Worm (Caenorhabditis elegans) whole organism, late embryonic: ENCODE measurements around the gene Y38E10A.28.

Experiments
- C38D4.7 ChIP-seq: fragments of 200-800 bp; sonication (Bioruptor generic); optimal IDR thresholded peaks from 2 replicates; lab custom pipeline; 2018; ENCODE audit warnings: mild to moderate bottlenecking, missing genetic modification characterization, moderate library complexity, missing compliant biosample characterization
- F13H6.1 ChIP-seq: sonication (generic microtip); optimal IDR thresholded peaks from 2 replicates; lab custom pipeline; 2016; ENCODE audit warnings: missing genetic modification characterization, missing compliant biosample characterization
- K09A11.1 ChIP-seq: sonication (generic microtip); optimal IDR thresholded peaks from 2 replicates; lab custom pipeline; 2017; ENCODE audit warnings: antibody characterized with exemption, mild to moderate bottlenecking, missing genetic modification characterization, missing compliant biosample characterization; ENCODE audit not compliant: insufficient read depth
- T23F11.4 ChIP-seq: fragments of 200-800 bp; sonication (Bioruptor generic); optimal IDR thresholded peaks from 2 replicates; lab custom pipeline; 2018; ENCODE audit warnings: mild to moderate bottlenecking, missing genetic modification characterization, missing compliant biosample characterization
- Y22D7AL.16 ChIP-seq: sonication (generic microtip); optimal IDR thresholded peaks from 2 replicates; lab custom pipeline; 2016; ENCODE audit warnings: missing genetic modification characterization, missing compliant biosample characterization
- ceh-14 ChIP-seq: sonication (generic microtip); optimal IDR thresholded peaks from 2 replicates; lab custom pipeline; 2016; ENCODE audit warnings: missing genotype, missing genetic modification characterization, missing compliant biosample characterization
- ceh-18 ChIP-seq: sonication (generic microtip); optimal IDR thresholded peaks from 2 replicates; lab custom pipeline; 2016; ENCODE audit warnings: missing genetic modification characterization, missing compliant biosample characterization
- ceh-24 ChIP-seq: sonication (generic microtip); optimal IDR thresholded peaks from 2 replicates; lab custom pipeline; 2016; ENCODE audit warnings: mild to moderate bottlenecking, missing genetic modification characterization, missing compliant biosample characterization
- ceh-30 ChIP-seq: fragments of 150-350 bp; optimal IDR thresholded peaks from 2 replicates; lab custom pipeline; 2014; ENCODE audit warnings: missing biosample characterization, missing genetic modification characterization
- ceh-31 ChIP-seq: sonication (generic microtip); optimal IDR thresholded peaks from 2 replicates; lab custom pipeline; 2016; ENCODE audit warnings: missing genetic modification characterization, missing compliant biosample characterization
- ceh-34 ChIP-seq: sonication (generic microtip); optimal IDR thresholded peaks from 2 replicates; lab custom pipeline; 2016; ENCODE audit warnings: mild to moderate bottlenecking, missing genetic modification characterization, missing compliant biosample characterization
- ceh-48 ChIP-seq: sonication (generic microtip); optimal IDR thresholded peaks from 2 replicates; lab custom pipeline; 2016; ENCODE audit warnings: missing genetic modification characterization, inconsistent platforms, missing compliant biosample characterization
- ceh-6 ChIP-seq: fragments of 200-800 bp; sonication (Bioruptor generic); optimal IDR thresholded peaks from 2 replicates; lab custom pipeline; 2018; ENCODE audit warnings: mild to moderate bottlenecking, missing genetic modification characterization, missing compliant biosample characterization
- che-1 ChIP-seq: sonication (generic microtip); optimal IDR thresholded peaks from 2 replicates; lab custom pipeline; 2016; ENCODE audit warnings: mild to moderate bottlenecking, missing genetic modification characterization, missing compliant biosample characterization
- elt-4 ChIP-seq: sonication (generic microtip); optimal IDR thresholded peaks from 2 replicates; lab custom pipeline; 2016; ENCODE audit warnings: missing genetic modification characterization, missing compliant biosample characterization
- ets-4 ChIP-seq: sonication (generic microtip); optimal IDR thresholded peaks from 2 replicates; lab custom pipeline; 2016; ENCODE audit warnings: missing genetic modification characterization, missing compliant biosample characterization
- eyg-1 ChIP-seq: sonication (generic microtip); optimal IDR thresholded peaks from 2 replicates; lab custom pipeline; 2016; ENCODE audit warnings: missing genotype, missing genetic modification characterization, missing compliant biosample characterization
- fkh-10 ChIP-seq: fragments of 150-350 bp; optimal IDR thresholded peaks from 2 replicates; lab custom pipeline; 2014; ENCODE audit warnings: missing biosample characterization, missing genetic modification reagents, missing genetic modification characterization
- gmeb-2 ChIP-seq: sonication (generic microtip); optimal IDR thresholded peaks from 2 replicates; lab custom pipeline; 2016; ENCODE audit warnings: missing genetic modification characterization, inconsistent platforms, missing compliant biosample characterization
- hlh-15 ChIP-seq: sonication (generic microtip); optimal IDR thresholded peaks from 2 replicates; lab custom pipeline; 2016; ENCODE audit warnings: missing genetic modification characterization, missing compliant biosample characterization
- mec-3 ChIP-seq: sonication (generic microtip); optimal IDR thresholded peaks from 2 replicates; lab custom pipeline; 2016; ENCODE audit warnings: borderline replicate concordance, missing genetic modification characterization, missing compliant biosample characterization
- nfya-1 ChIP-seq: sonication (generic microtip); optimal IDR thresholded peaks from 2 replicates; lab custom pipeline; 2017; ENCODE audit warnings: missing genetic modification characterization, mild to moderate bottlenecking, missing compliant biosample characterization, antibody characterized with exemption, moderate library complexity
- nhr-11 ChIP-seq: fragments of 150-350 bp; optimal IDR thresholded peaks from 2 replicates; lab custom pipeline; 2014; ENCODE audit warnings: missing biosample characterization, missing genetic modification characterization
- nhr-232 ChIP-seq: sonication (generic microtip); optimal IDR thresholded peaks from 2 replicates; lab custom pipeline; 2016; ENCODE audit warnings: missing genetic modification characterization, missing compliant biosample characterization
- npax-4 ChIP-seq: sonication (generic microtip); optimal IDR thresholded peaks from 2 replicates; lab custom pipeline; 2016; ENCODE audit warnings: missing genetic modification characterization, missing compliant biosample characterization
- odd-2 ChIP-seq: sonication (generic microtip); optimal IDR thresholded peaks from 2 replicates; lab custom pipeline; 2017; ENCODE audit warnings: antibody characterized with exemption, mild to moderate bottlenecking, missing genetic modification characterization, missing compliant biosample characterization
- pros-1 ChIP-seq: fragments of 150-350 bp; optimal IDR thresholded peaks from 2 replicates; lab custom pipeline; 2014; ENCODE audit warnings: missing biosample characterization, missing genetic modification reagents, missing genetic modification characterization
- rnt-1 ChIP-seq: sonication (generic microtip); optimal IDR thresholded peaks from 2 replicates; lab custom pipeline; 2016; ENCODE audit warnings: missing genetic modification characterization, missing compliant biosample characterization
- sdc-2 ChIP-seq: sonication (generic microtip); optimal IDR thresholded peaks from 2 replicates; lab custom pipeline; 2016; ENCODE audit warnings: missing genotype, missing genetic modification characterization, missing compliant biosample characterization
- sox-4 ChIP-seq: sonication (generic microtip); optimal IDR thresholded peaks from 2 replicates; lab custom pipeline; 2017; ENCODE audit warnings: mild to moderate bottlenecking, missing genetic modification characterization, inconsistent platforms, missing compliant biosample characterization
- syd-9 ChIP-seq: sonication (generic microtip); optimal IDR thresholded peaks from 2 replicates; lab custom pipeline; 2016; ENCODE audit warnings: mild to moderate bottlenecking, missing genetic modification characterization, moderate library complexity, missing compliant biosample characterization
- tbx-2 ChIP-seq: sonication (generic microtip); optimal IDR thresholded peaks from 2 replicates; lab custom pipeline; 2016; ENCODE audit warnings: missing genetic modification characterization, missing compliant biosample characterization
- ttx-3 ChIP-seq: sonication (generic microtip); optimal IDR thresholded peaks from 2 replicates; lab custom pipeline; 2016; ENCODE audit warnings: missing genetic modification reagents, missing genetic modification characterization, missing compliant biosample characterization
- unc-55 ChIP-seq: sonication (generic microtip); optimal IDR thresholded peaks from 2 replicates; lab custom pipeline; 2017; ENCODE audit warnings: missing biosample characterization, missing genetic modification reagents, missing genetic modification characterization
- ztf-16 ChIP-seq: sonication (generic microtip); optimal IDR thresholded peaks from 2 replicates; lab custom pipeline; 2017; ENCODE audit warnings: missing genetic modification characterization, missing compliant biosample characterization

The Y38E10A.28 gene

DNA sequence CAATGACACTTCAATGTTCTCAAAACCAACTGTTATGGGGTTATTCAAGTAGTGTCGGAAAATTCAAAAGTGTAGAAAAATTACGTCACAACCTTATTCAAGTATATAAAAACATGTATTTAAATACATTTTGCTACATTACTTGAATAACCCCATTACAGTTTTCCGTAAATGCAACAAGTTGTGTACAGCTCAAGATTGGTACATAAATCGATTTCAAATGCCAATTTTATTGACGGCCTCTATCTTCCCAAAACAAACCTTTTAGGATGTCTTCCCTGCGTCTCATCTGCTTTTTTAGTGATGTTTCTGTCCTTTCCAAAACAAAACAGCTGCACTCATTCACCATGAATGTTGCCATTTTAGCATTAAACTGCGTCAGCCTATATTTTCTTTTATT is at the start of gene Y38E10A.28:
Y38E10A.28 (plus strand) TSS at position 301 of the 400 bp plus-strand sequence.
- no peak for TF ChIP-seq ceh-30 (tag; lab: Kevin White, UChicago)
- no peak for TF ChIP-seq elt-4 (tag; lab: Kevin White, UChicago)
- no peak for TF ChIP-seq che-1 (tag; lab: Kevin White, UChicago)
- no peak for TF ChIP-seq sox-4
- no peak for TF ChIP-seq ets-4 (tag; lab: Kevin White, UChicago)
- no peak for TF ChIP-seq npax-4
- no peak for TF ChIP-seq pros-1 (tag; lab: Kevin White, UChicago)
- no peak for TF ChIP-seq odd-2 (tag; lab: Kevin White, UChicago)
- no peak for TF ChIP-seq ceh-14 (tag; lab: Kevin White, UChicago)
- no peak for TF ChIP-seq C38D4.7 (GFP tag; lab: Kevin White, UChicago)
- no peak for TF ChIP-seq ceh-18 (tag; lab: Kevin White, UChicago)
- no peak for TF ChIP-seq unc-55 (GFP tag; lab: Kevin White, UChicago)
- no peak for TF ChIP-seq ztf-16 (tag; lab: Kevin White, UChicago)
- TF ChIP-seq ceh-6 (GFP tag; lab: Kevin White, UChicago), result no peak

- TF ChIP-seq fkh-10 (GFP tag; lab: Kevin White, UChicago) (no peak), C38D4.7 (GFP tag; lab: Kevin White, UChicago) (no peak)
These were observed 48.5 kb upstream of the Y38E10A.28 start, which contains the start of gene clec-4 for ce11 chrII:12580952-12581351. clec-4 (minus strand) TSS chrII:12581113.

- TF ChIP-seq F13H6.1 (tag; lab: Kevin White, UChicago) (no peak), syd-9 (tag; lab: Kevin White, UChicago) (no peak), Y22D7AL.16 (tag; lab: Kevin White, UChicago) (no peak), ttx-3 (no peak), ceh-14 (tag; lab: Kevin White, UChicago) (no peak), ceh-24 (tag; lab: Kevin White, UChicago) (no peak), tbx-2 (tag; lab: Kevin White, UChicago) (peak; percentile 34), sdc-2 (tag; lab: Kevin White, UChicago) (no peak), hlh-15 (tag; lab: Kevin White, UChicago) (no peak), eyg-1 (tag; lab: Kevin White, UChicago) (no peak), T23F11.4 (GFP tag; lab: Kevin White, UChicago) (no peak), mec-3 (tag; lab: Kevin White, UChicago) (no peak), nfya-1 (peak; percentile 10), nhr-11 (tag; lab: Kevin White, UChicago) (no peak), ceh-18 (tag; lab: Kevin White, UChicago) (no peak), nhr-232 (no peak), ceh-48 (tag; lab: Kevin White, UChicago) (peak; percentile 17), gmeb-2 (tag; lab: Kevin White, UChicago) (no peak), ceh-34 (tag; lab: Kevin White, UChicago) (peak; percentile 28), ceh-31 (tag; lab: Kevin White, UChicago) (peak; percentile 68), rnt-1 (tag; lab: Kevin White, UChicago) (no peak), K09A11.1 (tag; lab: Kevin White, UChicago) (no peak)
These were observed 25.5 kb upstream of the Y38E10A.28 start, which contains the start of the genes ceh-100 and lips-15 for ce11 chrII:12603667-12604621. ceh-100 (minus strand) TSS chrII:12603680. lips-15 (plus strand) TSS chrII:12604386.
